Fruit fly (Drosophila melanogaster) whole organism, embryonic: ENCODE measurements around the gene rush.
A peak's percentile ranks its signal among the peaks of the same experiment; 100 is the strongest.

Experiments used
- B-H2 ChIP-seq: fragments of 200-800 bp; sonication (Bioruptor generic); optimal IDR thresholded peaks from 2 replicates; lab custom pipeline; 2018; ENCODE audit warnings: missing biosample characterization, mild to moderate bottlenecking, missing genetic modification characterization
- CG10431 ChIP-seq: fragments of 200-800 bp; sonication (Bioruptor generic); optimal IDR thresholded peaks from 3 replicates; lab custom pipeline; 2018; ENCODE audit warnings: missing biosample characterization, mild to moderate bottlenecking, missing genetic modification characterization
- CG10462 ChIP-seq: fragments of 200-800 bp; sonication (Bioruptor generic); optimal IDR thresholded peaks from 2 replicates; lab custom pipeline; 2016; ENCODE audit warnings: missing biosample characterization, missing genetic modification characterization
- CG12299 ChIP-seq: fragments of 200-800 bp; sonication (Bioruptor generic); optimal IDR thresholded peaks from 2 replicates; lab custom pipeline; 2018; ENCODE audit warnings: missing biosample characterization, mild to moderate bottlenecking, missing genetic modification characterization
- CG14441 ChIP-seq: fragments of 200-800 bp; sonication (Bioruptor generic); IDR thresholded peaks from 2 replicates; pipeline ENCODE4 v1.3.6; 2022; ENCODE audit warnings: missing biosample characterization, missing genetic modification characterization
- CG15011 ChIP-seq: fragments of 200-800 bp; sonication (Bioruptor generic); optimal IDR thresholded peaks from 3 replicates; lab custom pipeline; 2018; ENCODE audit warnings: missing biosample characterization, mild to moderate bottlenecking, missing genetic modification characterization
- CG17186 ChIP-seq: fragments of 200-800 bp; sonication (Bioruptor generic); optimal IDR thresholded peaks from 3 replicates; lab custom pipeline; 2017; ENCODE audit warnings: missing biosample characterization, missing genetic modification reagents, missing genetic modification characterization
- CG17361 ChIP-seq: fragments of 200-800 bp; sonication (Bioruptor generic); IDR thresholded peaks from 3 replicates; pipeline ENCODE4 v1.3.6; 2022; ENCODE audit warnings: missing biosample characterization, missing genetic modification characterization
- CG18476 ChIP-seq: fragments of 200-800 bp; sonication (Bioruptor generic); optimal IDR thresholded peaks from 2 replicates; lab custom pipeline; 2016; ENCODE audit warnings: missing biosample characterization, mild to moderate bottlenecking, missing genetic modification characterization
- CG2116 ChIP-seq: fragments of 200-800 bp; sonication (Bioruptor generic); optimal IDR thresholded peaks from 3 replicates; lab custom pipeline; 2018; ENCODE audit warnings: missing biosample characterization, mild to moderate bottlenecking, missing genetic modification characterization
- CG30403 ChIP-seq: fragments of 200-800 bp; sonication (Bioruptor generic); optimal IDR thresholded peaks from 3 replicates; lab custom pipeline; 2016; ENCODE audit warnings: missing biosample characterization, missing genetic modification characterization
- CG33213 ChIP-seq: fragments of 200-800 bp; sonication (Bioruptor generic); optimal IDR thresholded peaks from 3 replicates; lab custom pipeline; 2016; ENCODE audit warnings: missing biosample characterization, missing genetic modification characterization
- CG7556 ChIP-seq: fragments of 200-800 bp; sonication (Bioruptor generic); optimal IDR thresholded peaks from 2 replicates; lab custom pipeline; 2017; ENCODE audit warnings: missing biosample characterization, mild to moderate bottlenecking, missing genetic modification characterization
- CG9797 ChIP-seq: fragments of 200-800 bp; sonication (Bioruptor generic); optimal IDR thresholded peaks from 3 replicates; lab custom pipeline; 2018; ENCODE audit warnings: missing biosample characterization, mild to moderate bottlenecking, missing genetic modification characterization
- CHES-1-like ChIP-seq: fragments of 200-800 bp; sonication (Bioruptor generic); optimal IDR thresholded peaks from 2 replicates; lab custom pipeline; 2016; ENCODE audit warnings: missing biosample characterization, missing genetic modification characterization
- Drgx ChIP-seq: fragments of 200-800 bp; sonication (Bioruptor generic); IDR thresholded peaks from 2 replicates; pipeline ENCODE4 v1.3.6; 2022; ENCODE audit warnings: missing biosample characterization, missing genetic modification characterization
- Fer1 ChIP-seq: fragments of 200-800 bp; sonication (Bioruptor generic); optimal IDR thresholded peaks from 2 replicates; lab custom pipeline; 2017; ENCODE audit warnings: missing biosample characterization, mild to moderate bottlenecking, missing genetic modification characterization
- Fer3 ChIP-seq: fragments of 200-800 bp; sonication (Bioruptor generic); optimal IDR thresholded peaks from 2 replicates; lab custom pipeline; 2018; ENCODE audit warnings: missing biosample characterization, mild to moderate bottlenecking, missing genetic modification characterization, moderate library complexity
- Gug ChIP-seq: fragments of 200-800 bp; sonication (Bioruptor generic); IDR thresholded peaks from 4 replicates; pipeline ENCODE4 v1.3.6; 2022; ENCODE audit warnings: missing biosample characterization, missing genetic modification characterization
- H2.0 ChIP-seq: fragments of 200-800 bp; sonication (Bioruptor generic); IDR thresholded peaks from 2 replicates; pipeline ENCODE4 v1.3.6; 2022; ENCODE audit warnings: missing biosample characterization, missing genetic modification characterization
- MBD-R2 ChIP-seq: fragments of 200-800 bp; sonication (Bioruptor generic); IDR thresholded peaks from 2 replicates; pipeline ENCODE4 v1.3.6; 2022; ENCODE audit warnings: missing biosample characterization, missing genetic modification characterization
- MESR4 ChIP-seq: fragments of 200-800 bp; sonication (Bioruptor generic); optimal IDR thresholded peaks from 2 replicates; lab custom pipeline; 2018; ENCODE audit warnings: missing biosample characterization, mild to moderate bottlenecking, missing genetic modification characterization, moderate library complexity
- Med ChIP-seq: fragments of 200-800 bp; sonication (Bioruptor generic); peaks from one replicate; lab custom pipeline; 2016; ENCODE audit warnings: missing biosample characterization, missing genetic modification characterization, mild to moderate bottlenecking, inconsistent platforms, moderate library complexity
- Pdp1 ChIP-seq, 2 experiments: fragments of 200-800 bp; sonication (Bioruptor generic); optimal IDR thresholded peaks; 3 replicates each; lab custom pipeline; 2016; ENCODE audit warnings: missing biosample characterization in 2 of 2, missing genetic modification characterization in 2 of 2, mild to moderate bottlenecking in 1 of 2, moderate library complexity in 1 of 2
- Sox100B ChIP-seq: fragments of 200-800 bp; sonication (Bioruptor generic); optimal IDR thresholded peaks from 3 replicates; lab custom pipeline; 2018; ENCODE audit warnings: missing biosample characterization, mild to moderate bottlenecking, missing genetic modification characterization
- az2 ChIP-seq: fragments of 200-800 bp; sonication (Bioruptor generic); optimal IDR thresholded peaks from 3 replicates; lab custom pipeline; 2016; ENCODE audit warnings: missing biosample characterization, missing genetic modification characterization
- bigmax ChIP-seq: fragments of 200-800 bp; sonication (Bioruptor generic); optimal IDR thresholded peaks from 2 replicates; lab custom pipeline; 2018; ENCODE audit warnings: missing biosample characterization, mild to moderate bottlenecking, missing genetic modification characterization
- ci ChIP-seq: fragments of 200-800 bp; sonication (Bioruptor generic); IDR thresholded peaks from 3 replicates; pipeline ENCODE4 v1.3.6; 2022; ENCODE audit warnings: missing biosample characterization, missing genetic modification characterization
- crp ChIP-seq, 2 experiments: fragments of 200-800 bp; sonication (Bioruptor generic); optimal IDR thresholded peaks; 2 replicates in 1 of 2; 3 replicates in 1 of 2; lab custom pipeline; 2017; ENCODE audit warnings: missing biosample characterization in 2 of 2, missing genetic modification characterization in 2 of 2, mild to moderate bottlenecking in 1 of 2, moderate library complexity in 1 of 2
- fu2 ChIP-seq: fragments of 200-800 bp; sonication (Bioruptor generic); optimal IDR thresholded peaks from 2 replicates; lab custom pipeline; 2016; ENCODE audit warnings: missing biosample characterization, missing genetic modification characterization
- gcm ChIP-seq: fragments of 200-800 bp; sonication (Bioruptor generic); optimal IDR thresholded peaks from 2 replicates; lab custom pipeline; 2019; ENCODE audit warnings: missing biosample characterization, mild to moderate bottlenecking, missing genetic modification characterization, moderate library complexity
- gfzf ChIP-seq: fragments of 200-800 bp; sonication (Bioruptor generic); optimal IDR thresholded peaks from 2 replicates; lab custom pipeline; 2016; ENCODE audit warnings: missing biosample characterization, mild to moderate bottlenecking, missing genetic modification characterization, moderate library complexity
- lab ChIP-seq: fragments of 200-800 bp; sonication (Bioruptor generic); optimal IDR thresholded peaks from 3 replicates; lab custom pipeline; 2017; ENCODE audit warnings: missing biosample characterization, missing genetic modification characterization, mild to moderate bottlenecking, moderate library complexity, missing genetic modification reagents
- mirr ChIP-seq: fragments of 200-800 bp; sonication (Bioruptor generic); optimal IDR thresholded peaks from 3 replicates; lab custom pipeline; 2018; ENCODE audit warnings: missing biosample characterization, mild to moderate bottlenecking, missing genetic modification characterization
- nau ChIP-seq: fragments of 200-800 bp; sonication (Bioruptor generic); optimal IDR thresholded peaks from 3 replicates; lab custom pipeline; 2017; ENCODE audit warnings: missing biosample characterization, mild to moderate bottlenecking, missing genetic modification characterization, missing genetic modification reagents
- oc ChIP-seq: fragments of 200-800 bp; sonication (Bioruptor generic); optimal IDR thresholded peaks from 2 replicates; lab custom pipeline; 2018; ENCODE audit warnings: missing biosample characterization, mild to moderate bottlenecking, missing genetic modification characterization, moderate library complexity
- pan ChIP-seq, 4 experiments: fragments of >200 bp in 3 of 4; fragments of 200-800 bp in 1 of 4; sonication (Bioruptor generic) in 1 of 4; optimal IDR thresholded peaks in 3 of 4; IDR thresholded peaks in 1 of 4; 2 replicates each; pipeline versions ENCODE4 v1.3.6 to Lab custom; 2017 to 2022; ENCODE audit warnings: missing biosample characterization in 2 of 4, missing genetic modification characterization in 2 of 4, mixed read lengths in 1 of 4
- prd ChIP-seq, 3 experiments: fragments of >200 bp in 2 of 3; fragments of 200-800 bp in 1 of 3; sonication (Bioruptor generic) in 1 of 3; optimal IDR thresholded peaks in 2 of 3; IDR thresholded peaks in 1 of 3; 2 replicates in 2 of 3; 3 replicates in 1 of 3; pipeline versions ENCODE4 v1.3.6 to Lab custom; 2017 to 2022; ENCODE audit warnings: missing biosample characterization in 1 of 3, missing genetic modification characterization in 1 of 3
- pzg ChIP-seq: fragments of 200-800 bp; sonication (Bioruptor generic); optimal IDR thresholded peaks from 3 replicates; lab custom pipeline; 2018; ENCODE audit warnings: missing biosample characterization, mild to moderate bottlenecking, missing genetic modification characterization, moderate library complexity
- ro ChIP-seq: fragments of 200-800 bp; sonication (Bioruptor generic); IDR thresholded peaks from 2 replicates; pipeline ENCODE4 v1.3.6; 2022; ENCODE audit warnings: missing biosample characterization, missing genetic modification characterization
- row ChIP-seq: fragments of 200-800 bp; sonication (Bioruptor generic); IDR thresholded peaks from 3 replicates; pipeline ENCODE4 v1.3.6; 2022; ENCODE audit warnings: missing biosample characterization, missing genetic modification characterization
- sens ChIP-seq: fragments of 200-800 bp; sonication (Bioruptor generic); peaks from one replicate; lab custom pipeline; 2016; ENCODE audit warnings: missing biosample characterization, missing genetic modification characterization
- slbo ChIP-seq: fragments of 200-800 bp; sonication (Bioruptor generic); IDR thresholded peaks from 2 replicates; pipeline ENCODE4 v1.3.6; 2022; ENCODE audit warnings: missing biosample characterization, missing genetic modification characterization
- sqz ChIP-seq: fragments of 200-800 bp; sonication (Bioruptor generic); optimal IDR thresholded peaks from 3 replicates; lab custom pipeline; 2018; ENCODE audit warnings: missing biosample characterization, mild to moderate bottlenecking, missing genetic modification characterization
- sr ChIP-seq: fragments of 200-800 bp; sonication (Bioruptor generic); IDR thresholded peaks from 3 replicates; pipeline ENCODE4 v1.3.6; 2022; ENCODE audit warnings: missing biosample characterization, missing genetic modification characterization
- tgo ChIP-seq: fragments of 200-800 bp; sonication (Bioruptor generic); IDR thresholded peaks from 3 replicates; pipeline ENCODE4 v1.3.6; 2022; ENCODE audit warnings: missing biosample characterization, missing genetic modification characterization

rush gene

dm6 chrX:1464033-1464432, 14.3 kb upstream of the rush start, which contains the start of gene Ns3 (continued):
- no peak for TF ChIP-seq oc
- no peak for TF ChIP-seq CG10462 (GFP tag; lab: Kevin White, UChicago)
- TF ChIP-seq Fer3 (tag; lab: Kevin White, UChicago) = no peak
- no peak for TF ChIP-seq sqz (GFP tag; lab: Kevin White, UChicago)
- no peak for TF ChIP-seq CG12299 (tag; lab: Kevin White, UChicago)
- TF ChIP-seq fu2 (GFP tag; lab: Kevin White, UChicago) = no peak
- no peak for TF ChIP-seq CG15011
- no peak for TF ChIP-seq bigmax (GFP tag; lab: Kevin White, UChicago)
- no peak for TF ChIP-seq CG7556 (GFP tag; lab: Kevin White, UChicago)
- no peak for TF ChIP-seq lab (GFP tag; lab: Kevin White, UChicago)
- no peak for TF ChIP-seq CG18476 (GFP tag; lab: Kevin White, UChicago)
- no peak for TF ChIP-seq Sox100B (GFP tag; lab: Kevin White, UChicago)
- TF ChIP-seq nau (GFP tag; lab: Kevin White, UChicago) = no peak
- TF ChIP-seq gcm (GFP tag; lab: Kevin White, UChicago) = no peak

- peak in 1 of 2 experiments; percentile 5 for TF ChIP-seq Pdp1 (GFP tag; optimal IDR thresholded peaks at IDR 0.05; lab: Kevin White, UChicago)
- peak in 1 of 2 experiments; percentile 67 for TF ChIP-seq crp (GFP tag; optimal IDR thresholded peaks at IDR 0.05; lab: Kevin White, UChicago)
- TF ChIP-seq CG17361 = 0 out of 3 replicates have a peak, but pooled peaks have one; percentile 9
- TF ChIP-seq CG17186 (GFP tag; lab: Kevin White, UChicago) = no peak
- TF ChIP-seq mirr = no peak
- TF ChIP-seq MBD-R2 (GFP tag; lab: Robert Waterston, UW) = peak; percentile 63
- TF ChIP-seq B-H2 (GFP tag; lab: Kevin White, UChicago) = no peak
- no peak for TF ChIP-seq pan (optimal IDR thresholded peaks at IDR 0.05; lab: Kevin White, UChicago)
- TF ChIP-seq pan (GFP tag; optimal IDR thresholded peaks at IDR 0.05 in 1 of 2, IDR thresholded peaks at IDR 0.05 in 1 of 2) = peak in 1 of 2 experiments; percentile 6
- no peak for TF ChIP-seq ro (GFP tag; lab: Robert Waterston, UW)
- TF ChIP-seq slbo (GFP tag; lab: Robert Waterston, UW) = peak; percentile 51; the same call in 1 of the 2 replicates
- peak; percentile 66 for TF ChIP-seq gfzf (GFP tag; lab: Kevin White, UChicago)
- TF ChIP-seq CHES-1-like (GFP tag; lab: Kevin White, UChicago) = peak; percentile 17
- peak; percentile 7 for TF ChIP-seq CG9797
- peak; percentile 15 for TF ChIP-seq CG2116
- no peak for TF ChIP-seq H2.0 (GFP tag; lab: Robert Waterston, UW)
- TF ChIP-seq Gug = peak; percentile 10; the same call in 1 of the 4 replicates
- peak; percentile 9 for TF ChIP-seq az2 (GFP tag; lab: Kevin White, UChicago)
- peak; percentile 42; the same call in 2 of the 3 replicates for TF ChIP-seq row (GFP tag; lab: Robert Waterston, UW)
- no peak for TF ChIP-seq prd (optimal IDR thresholded peaks at IDR 0.05; lab: Kevin White, UChicago)
- peak; percentile 21; the same call in 1 of the 3 replicates for TF ChIP-seq prd (GFP tag; IDR thresholded peaks at IDR 0.05; lab: Robert Waterston, UW)
- 0 out of 3 replicates have a peak, but pooled peaks have one; percentile 16 for TF ChIP-seq tgo (GFP tag; lab: Robert Waterston, UW)
- no peak for TF ChIP-seq CG33213
- TF ChIP-seq sr (GFP tag; lab: Robert Waterston, UW) = 0 out of 3 replicates have a peak, but pooled peaks have one; percentile 7
- peak; percentile 63 for TF ChIP-seq sens (GFP tag; lab: Kevin White, UChicago)
- 0 out of 3 replicates have a peak, but pooled peaks have one; percentile 11 for TF ChIP-seq ci (GFP tag; lab: Robert Waterston, UW)
- TF ChIP-seq Fer1 = no peak
- peak; percentile 9 for TF ChIP-seq CG30403 (GFP tag; lab: Kevin White, UChicago)
- TF ChIP-seq Med (GFP tag; lab: Kevin White, UChicago) = peak; percentile 64
- TF ChIP-seq CG14441 (GFP tag; lab: Robert Waterston, UW) = 0 out of 2 replicates have a peak, but pooled peaks have one; percentile 32
- peak; percentile 12 for TF ChIP-seq pzg (GFP tag; lab: Kevin White, UChicago)
- TF ChIP-seq CG10431 = no peak
- TF ChIP-seq Drgx = peak; percentile 54; the same call in 1 of the 2 replicates
- peak; percentile 60 for TF ChIP-seq MESR4 (GFP tag; lab: Kevin White, UChicago)
Measured at dm6 chrX:1465707-1466504, 12.4 kb upstream of the rush start, which contains the start of the genes O-fut2 and CG14777. Gene O-fut2, minus strand, starts transcription at chrX:1465996. Gene CG14777, plus strand, starts transcription at chrX:1466134.
